Fruit fly (Drosophila melanogaster) whole organism, embryonic: ENCODE data around the gene CG13699.

Source experiments
- Abd-B ChIP-seq: fragments of 200-800 bp; sonication (Bioruptor generic); optimal IDR thresholded peaks from 2 replicates; lab custom pipeline; 2018; ENCODE audit warnings: missing biosample characterization, mild to moderate bottlenecking, missing genetic modification characterization, moderate library complexity
- Asciz ChIP-seq: fragments of 200-800 bp; sonication (Bioruptor generic); optimal IDR thresholded peaks from 2 replicates; lab custom pipeline; 2017; ENCODE audit warnings: missing biosample characterization, mild to moderate bottlenecking, missing genetic modification characterization, missing genetic modification reagents
- CG10321 ChIP-seq: fragments of 200-800 bp; sonication (Bioruptor generic); IDR thresholded peaks from 2 replicates; pipeline ENCODE4 v1.3.6; 2022; ENCODE audit warnings: missing biosample characterization, missing genetic modification characterization
- CG10366 ChIP-seq: fragments of 200-800 bp; sonication (Bioruptor generic); IDR thresholded peaks from 2 replicates; pipeline ENCODE4 v1.3.6; 2022; ENCODE audit warnings: missing biosample characterization, missing genetic modification characterization
- CG10654 ChIP-seq: fragments of 200-800 bp; sonication (Bioruptor generic); optimal IDR thresholded peaks from 2 replicates; lab custom pipeline; 2016; ENCODE audit warnings: missing biosample characterization, missing genetic modification characterization
- CG11085 ChIP-seq: fragments of 200-800 bp; sonication (Bioruptor generic); IDR thresholded peaks from 2 replicates; pipeline ENCODE4 v1.3.6; 2022; ENCODE audit warnings: missing biosample characterization, missing genetic modification characterization
- CG11504 ChIP-seq: fragments of 200-800 bp; sonication (Bioruptor generic); optimal IDR thresholded peaks from 3 replicates; lab custom pipeline; 2019; ENCODE audit warnings: missing biosample characterization, mild to moderate bottlenecking, missing genetic modification characterization, moderate library complexity
- CG11560 ChIP-seq: fragments of 200-800 bp; sonication (Bioruptor generic); IDR thresholded peaks from 3 replicates; pipeline ENCODE4 v1.3.6; 2022; ENCODE audit warnings: missing biosample characterization, missing genetic modification characterization
- CG12236 ChIP-seq: fragments of 200-800 bp; sonication (Bioruptor generic); optimal IDR thresholded peaks from 2 replicates; lab custom pipeline; 2016; ENCODE audit warnings: missing biosample characterization, missing genetic modification characterization
- CG14014 ChIP-seq: fragments of 200-800 bp; sonication (Bioruptor generic); IDR thresholded peaks from 2 replicates; pipeline ENCODE4 v1.3.6; 2022; ENCODE audit warnings: missing biosample characterization, missing genetic modification characterization
- CG14050 ChIP-seq: fragments of 200-800 bp; sonication (Bioruptor generic); IDR thresholded peaks from 3 replicates; pipeline ENCODE4 v1.3.6; 2022; ENCODE audit warnings: missing biosample characterization, missing genetic modification characterization
- CG17359 ChIP-seq: fragments of 200-800 bp; sonication (Bioruptor generic); optimal IDR thresholded peaks from 3 replicates; lab custom pipeline; 2018; ENCODE audit warnings: missing biosample characterization, mild to moderate bottlenecking, missing genetic modification characterization, moderate library complexity
- CG2116 ChIP-seq: fragments of 200-800 bp; sonication (Bioruptor generic); optimal IDR thresholded peaks from 3 replicates; lab custom pipeline; 2018; ENCODE audit warnings: missing biosample characterization, mild to moderate bottlenecking, missing genetic modification characterization
- CG3726 ChIP-seq: fragments of 200-800 bp; sonication (Bioruptor generic); IDR thresholded peaks from 3 replicates; pipeline ENCODE4, ENCODE4 v1.3.6; 2022; ENCODE audit warnings: missing biosample characterization, missing genetic modification characterization
- CG3995 ChIP-seq: fragments of 200-800 bp; sonication (Bioruptor generic); optimal IDR thresholded peaks from 3 replicates; lab custom pipeline; 2016; ENCODE audit warnings: missing biosample characterization, missing genetic modification characterization
- CG43689 ChIP-seq: fragments of 200-800 bp; sonication (Bioruptor generic); IDR thresholded peaks from 2 replicates; pipeline ENCODE4 v1.3.6; 2022; ENCODE audit warnings: missing biosample characterization, missing genetic modification characterization
- CG4730 ChIP-seq: fragments of 200-800 bp; sonication (Bioruptor generic); IDR thresholded peaks from 2 replicates; pipeline ENCODE4 v1.3.6; 2022; ENCODE audit warnings: missing biosample characterization, missing genetic modification characterization
- CG4854 ChIP-seq: fragments of 200-800 bp; sonication (Bioruptor generic); optimal IDR thresholded peaks from 2 replicates; lab custom pipeline; 2016; ENCODE audit warnings: missing biosample characterization, missing genetic modification characterization, inconsistent platforms
- CG9437 ChIP-seq: fragments of 200-800 bp; sonication (Bioruptor generic); optimal IDR thresholded peaks from 2 replicates; lab custom pipeline; 2018; ENCODE audit warnings: missing biosample characterization, mild to moderate bottlenecking, missing genetic modification characterization
- CG9609 ChIP-seq: fragments of 200-800 bp; sonication (Bioruptor generic); optimal IDR thresholded peaks from 3 replicates; lab custom pipeline; 2016; ENCODE audit warnings: missing biosample characterization, missing genetic modification characterization
- CG9817 ChIP-seq: fragments of 200-800 bp; sonication (Bioruptor generic); optimal IDR thresholded peaks from 2 replicates; lab custom pipeline; 2018; ENCODE audit warnings: missing biosample characterization, mild to moderate bottlenecking, missing genetic modification characterization, moderate library complexity
- Camta ChIP-seq: fragments of 200-800 bp; sonication (Bioruptor generic); optimal IDR thresholded peaks from 2 replicates; lab custom pipeline; 2016; ENCODE audit warnings: missing biosample characterization, missing genetic modification characterization
- GATAe ChIP-seq: fragments of 200-800 bp; sonication (Bioruptor generic); conservative IDR thresholded peaks from 2 replicates; pipeline ENCODE4 v1.3.6; 2022; ENCODE audit warnings: missing biosample characterization, missing genetic modification characterization
- HLH54F ChIP-seq: fragments of 200-800 bp; sonication (Bioruptor generic); optimal IDR thresholded peaks from 3 replicates; lab custom pipeline; 2016; ENCODE audit warnings: missing biosample characterization, missing genetic modification characterization
- Lhr ChIP-seq: fragments of 200-800 bp; sonication (Bioruptor generic); optimal IDR thresholded peaks from 3 replicates; lab custom pipeline; 2017; ENCODE audit warnings: mild to moderate bottlenecking, missing biosample characterization, missing genetic modification reagents, missing genetic modification characterization
- NFAT ChIP-seq: fragments of 200-800 bp; sonication (Bioruptor generic); IDR thresholded peaks from 2 replicates; pipeline ENCODE4 v1.3.6; 2022; ENCODE audit warnings: missing biosample characterization, missing genetic modification characterization
- Optix ChIP-seq: fragments of 200-800 bp; sonication (Bioruptor generic); IDR thresholded peaks from 3 replicates; pipeline ENCODE4 v1.3.6; 2022; ENCODE audit warnings: missing biosample characterization, missing genetic modification characterization
- Pdp1 ChIP-seq, 2 experiments: fragments of 200-800 bp; sonication (Bioruptor generic); optimal IDR thresholded peaks; 3 replicates each; lab custom pipeline; 2016; ENCODE audit warnings: missing biosample characterization in 2 of 2, missing genetic modification characterization in 2 of 2, mild to moderate bottlenecking in 1 of 2, moderate library complexity in 1 of 2
- Six4 ChIP-seq: fragments of 200-800 bp; sonication (Bioruptor generic); optimal IDR thresholded peaks from 2 replicates; lab custom pipeline; 2016; ENCODE audit warnings: missing biosample characterization, missing genetic modification characterization
- Sry-δ ChIP-seq: fragments of 200-800 bp; sonication (Bioruptor generic); optimal IDR thresholded peaks from 2 replicates; lab custom pipeline; 2016; ENCODE audit warnings: missing biosample characterization, missing genetic modification characterization
- Vsx1 ChIP-seq: fragments of 200-800 bp; sonication (Bioruptor generic); optimal IDR thresholded peaks from 2 replicates; lab custom pipeline; 2017; ENCODE audit warnings: missing biosample characterization, mild to moderate bottlenecking, missing genetic modification characterization, missing genetic modification reagents
- ac ChIP-seq: fragments of 200-800 bp; sonication (Bioruptor generic); optimal IDR thresholded peaks from 3 replicates; lab custom pipeline; 2017; ENCODE audit warnings: missing biosample characterization, mild to moderate bottlenecking, missing genetic modification characterization
- aop ChIP-seq: fragments of 200-800 bp; sonication (Bioruptor generic); IDR thresholded peaks from 2 replicates; pipeline ENCODE4 v1.3.6; 2022; ENCODE audit warnings: missing biosample characterization, missing genetic modification characterization
- ato ChIP-seq: fragments of 200-800 bp; sonication (Bioruptor generic); IDR thresholded peaks from 2 replicates; pipeline ENCODE4 v1.3.6; 2022; ENCODE audit warnings: missing biosample characterization, missing genetic modification characterization; ENCODE audit not compliant: partially characterized antibody
- chn ChIP-seq: fragments of 200-800 bp; sonication (Bioruptor generic); optimal IDR thresholded peaks from 2 replicates; lab custom pipeline; 2016; ENCODE audit warnings: missing biosample characterization, missing genetic modification characterization
- ci ChIP-seq: fragments of 200-800 bp; sonication (Bioruptor generic); IDR thresholded peaks from 3 replicates; pipeline ENCODE4 v1.3.6; 2022; ENCODE audit warnings: missing biosample characterization, missing genetic modification characterization
- crol ChIP-seq: fragments of 200-800 bp; sonication (Bioruptor generic); IDR thresholded peaks from 2 replicates; pipeline ENCODE4 v1.3.6; 2022; ENCODE audit warnings: missing biosample characterization, missing genetic modification characterization
- danr ChIP-seq: fragments of 200-800 bp; sonication (Bioruptor generic); IDR thresholded peaks from 2 replicates; pipeline ENCODE4 v1.3.6; 2022; ENCODE audit warnings: missing biosample characterization, missing genetic modification characterization
- ewg ChIP-seq: fragments of 200-800 bp; sonication (Bioruptor generic); optimal IDR thresholded peaks from 3 replicates; lab custom pipeline; 2017; ENCODE audit warnings: mild to moderate bottlenecking, missing biosample characterization, missing genetic modification reagents, missing genetic modification characterization
- fd102C ChIP-seq: fragments of 200-800 bp; sonication (Bioruptor generic); optimal IDR thresholded peaks from 2 replicates; lab custom pipeline; 2018; ENCODE audit warnings: missing biosample characterization, mild to moderate bottlenecking, missing genetic modification characterization, moderate library complexity
- lmd ChIP-seq: fragments of 200-800 bp; sonication (Bioruptor generic); IDR thresholded peaks from 2 replicates; pipeline ENCODE4 v1.3.6; 2022; ENCODE audit warnings: missing biosample characterization, missing genetic modification characterization
- nom ChIP-seq: fragments of 200-800 bp; sonication (Bioruptor generic); optimal IDR thresholded peaks from 2 replicates; lab custom pipeline; 2017; ENCODE audit warnings: missing biosample characterization, missing genetic modification characterization, mild to moderate bottlenecking, moderate library complexity, missing genetic modification reagents
- pros ChIP-seq: fragments of 200-800 bp; sonication (Bioruptor generic); optimal IDR thresholded peaks from 3 replicates; lab custom pipeline; 2019; ENCODE audit warnings: missing biosample characterization, mild to moderate bottlenecking, missing genetic modification characterization, moderate library complexity
- psq ChIP-seq: fragments of 200-800 bp; sonication (Bioruptor generic); optimal IDR thresholded peaks from 2 replicates; lab custom pipeline; 2017; ENCODE audit warnings: missing biosample characterization, missing genetic modification characterization
- tap ChIP-seq: fragments of 200-800 bp; optimal IDR thresholded peaks from 3 replicates; lab custom pipeline; 2019; ENCODE audit warnings: missing biosample characterization, mild to moderate bottlenecking, missing genetic modification characterization, moderate library complexity
- tgo ChIP-seq: fragments of 200-800 bp; sonication (Bioruptor generic); IDR thresholded peaks from 3 replicates; pipeline ENCODE4 v1.3.6; 2022; ENCODE audit warnings: missing biosample characterization, missing genetic modification characterization
- usp ChIP-seq: fragments of >200 bp; optimal IDR thresholded peaks from 2 replicates; lab custom pipeline; 2017; ENCODE audit warnings: missing biosample characterization, missing genetic modification characterization
- zfh1 ChIP-seq: fragments of 200-800 bp; sonication (Bioruptor generic); IDR thresholded peaks from 3 replicates; pipeline ENCODE4 v1.3.6; 2022; ENCODE audit warnings: missing biosample characterization, missing genetic modification characterization

Gene CG13699

dm6 chr3L:18114038-18114926, 48.0 kb downstream of the CG13699 start (continued):
- TF ChIP-seq CG11504 (tag; lab: Kevin White, UChicago) (peak; percentile 73), ci (GFP tag; lab: Robert Waterston, UW) (no peak; the same call in 1 of the 3 replicates), CG4730 (peak; percentile 39; the same call in 1 of the 2 replicates), CG9817 (tag; lab: Kevin White, UChicago) (no peak), HLH54F (GFP tag; lab: Kevin White, UChicago) (no peak), pros (no peak), tap (tag; lab: Kevin White, UChicago) (peak; percentile 61), Pdp1 (GFP tag; optimal IDR thresholded peaks at IDR 0.05; lab: Kevin White, UChicago) (peak; percentile 24 to 84), chn (no peak), CG14050 (GFP tag; lab: Robert Waterston, UW) (peak; percentile 15; the same call in 1 of the 3 replicates), CG4854 (no peak), Six4 (GFP tag; lab: Kevin White, UChicago) (no peak), danr (GFP tag; lab: Robert Waterston, UW) (no peak), lmd (GFP tag; lab: Robert Waterston, UW) (no peak; the same call in none of the 2 replicates), NFAT (GFP tag; lab: Robert Waterston, UW) (peak; percentile 37; the same call in 1 of the 2 replicates), Sry-δ (peak; percentile 24), fd102C (GFP tag; lab: Kevin White, UChicago) (no peak), CG10321 (no peak), usp (GFP tag; lab: Kevin White, UChicago) (no peak), zfh1 (GFP tag; lab: Robert Waterston, UW) (peak; percentile 45; the same call in 1 of the 3 replicates), CG17359 (tag; lab: Kevin White, UChicago) (peak; percentile 30), CG2116 (GFP tag; lab: Kevin White, UChicago) (peak; percentile 20), CG3995 (GFP tag; lab: Kevin White, UChicago) (no peak), ac (no peak), CG14014 (peak; percentile 58; the same call in 1 of the 2 replicates), ato (0 out of 2 replicates have a peak, but pooled peaks have one; percentile 33), CG12236 (no peak), Asciz (GFP tag; lab: Kevin White, UChicago) (peak; percentile 37), Vsx1 (GFP tag; lab: Kevin White, UChicago) (no peak), CG9609 (GFP tag; lab: Kevin White, UChicago) (no peak), CG10366 (GFP tag; lab: Robert Waterston, UW) (no peak; the same call in 1 of the 2 replicates), Abd-B (peak; percentile 23), CG11560 (tag; lab: Robert Waterston, UW) (no peak), tgo (GFP tag; lab: Robert Waterston, UW) (peak; percentile 22; the same call in 2 of the 3 replicates), psq (GFP tag; lab: Kevin White, UChicago) (no peak), crol (GFP tag; lab: Robert Waterston, UW) (no peak), CG43689 (GFP tag; lab: Robert Waterston, UW) (no peak), CG9437 (GFP tag; lab: Kevin White, UChicago) (peak; percentile 53), CG10654 (peak; percentile 21), CG3726 (GFP tag; lab: Robert Waterston, UW) (no peak), Camta (GFP tag; lab: Kevin White, UChicago) (peak; percentile 22), Lhr (GFP tag; lab: Kevin White, UChicago) (peak; percentile 8), ewg (GFP tag; lab: Kevin White, UChicago) (peak; percentile 19), nom (GFP tag; lab: Kevin White, UChicago) (peak; percentile 3), GATAe (GFP tag; lab: Robert Waterston, UW) (no peak), aop (GFP tag; lab: Robert Waterston, UW) (no peak), CG11085 (GFP tag; lab: Robert Waterston, UW) (no peak), Optix (GFP tag; lab: Robert Waterston, UW) (no peak; the same call in 2 of the 3 replicates)
